Worm (Caenorhabditis elegans) whole organism, young adult: ENCODE data around the gene F21C10.1.

ENCODE experiments used
- B0035.1 ChIP-seq: sonication (generic microtip); optimal IDR thresholded peaks from 2 replicates; lab custom pipeline; 2016; ENCODE audit warnings: missing genetic modification characterization, mild to moderate bottlenecking, missing compliant biosample characterization, missing genotype, missing genetic modification reagents
- B0336.3 ChIP-seq: fragments of 200-800 bp; sonication (Bioruptor generic); IDR thresholded peaks from 2 replicates; pipeline ENCODE4 v1.3.6; 2022; ENCODE audit warnings: missing genetic modification characterization, missing compliant biosample characterization
- F10E7.11 ChIP-seq: sonication (generic microtip); optimal IDR thresholded peaks from 2 replicates; lab custom pipeline; 2017; ENCODE audit warnings: mild to moderate bottlenecking, missing genetic modification characterization, moderate library complexity, missing compliant biosample characterization
- ama-1 ChIP-seq, 3 experiments: fragments of 150-350 bp in 1 of 3; sonication (generic microtip) in 2 of 3; optimal IDR thresholded peaks; 2 replicates each; lab custom pipeline; 2014 to 2018; ENCODE audit warnings: missing biosample characterization in 2 of 3, missing genetic modification characterization in 2 of 3, missing genetic modification reagents in 2 of 3
- chd-7 ChIP-seq: sonication (generic microtip); optimal IDR thresholded peaks from 2 replicates; lab custom pipeline; 2016; ENCODE audit warnings: mild to moderate bottlenecking, missing genetic modification characterization, moderate library complexity, missing compliant biosample characterization
- dpl-1 ChIP-seq: fragments of 150-350 bp; optimal IDR thresholded peaks from 2 replicates; lab custom pipeline; 2014; ENCODE audit warnings: missing biosample characterization, missing genetic modification reagents, missing genetic modification characterization
- him-1 ChIP-seq: sonication (generic microtip); optimal IDR thresholded peaks from 2 replicates; lab custom pipeline; 2016; ENCODE audit warnings: missing genotype, missing genetic modification reagents, missing genetic modification characterization, missing compliant biosample characterization
- sea-2 ChIP-seq: fragments of 200-800 bp; sonication (Bioruptor generic); IDR thresholded peaks from 2 replicates; pipeline ENCODE4 v1.3.6; 2022; ENCODE audit warnings: missing genetic modification characterization, missing compliant biosample characterization

DNA sequence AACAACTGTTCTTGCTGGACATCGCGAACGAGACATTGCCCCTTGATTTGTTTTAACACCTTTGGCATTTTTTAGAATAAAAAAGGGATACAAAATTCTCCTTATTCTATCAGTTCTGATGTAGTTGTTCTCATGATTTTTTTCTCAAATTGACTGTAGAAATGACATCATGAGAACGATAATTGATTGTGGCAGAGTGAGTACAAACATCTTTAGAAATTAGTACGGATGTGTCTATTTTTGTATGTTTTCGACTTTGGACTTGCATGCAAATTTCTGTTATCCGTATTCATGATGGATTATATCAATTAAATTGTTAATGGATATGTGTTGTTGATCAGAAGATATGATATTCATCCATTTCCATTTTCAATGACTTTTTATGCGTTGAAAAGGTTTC lies 16.0 kb downstream of the F21C10.1 start:
- TF ChIP-seq B0035.1 (tag; lab: Kevin White, UChicago), result no peak
- TF ChIP-seq ama-1 (optimal IDR thresholded peaks at IDR 0.05; lab: Kevin White, UChicago), result no peak
- no peak for TF ChIP-seq ama-1 (GFP tag; optimal IDR thresholded peaks at IDR 0.05; lab: Kevin White, UChicago)
- no peak for TF ChIP-seq him-1 (tag; lab: Kevin White, UChicago)
- no peak for TF ChIP-seq chd-7
- TF ChIP-seq dpl-1 (GFP tag; lab: Kevin White, UChicago), result no peak
- TF ChIP-seq B0336.3 (GFP tag; lab: Robert Waterston, UW), result no peak
- no peak for TF ChIP-seq F10E7.11
- no peak for TF ChIP-seq sea-2 (GFP tag; lab: Robert Waterston, UW)
